Fruit fly (Drosophila melanogaster): Measurements from ENCODE around the gene glob2.

DNA sequence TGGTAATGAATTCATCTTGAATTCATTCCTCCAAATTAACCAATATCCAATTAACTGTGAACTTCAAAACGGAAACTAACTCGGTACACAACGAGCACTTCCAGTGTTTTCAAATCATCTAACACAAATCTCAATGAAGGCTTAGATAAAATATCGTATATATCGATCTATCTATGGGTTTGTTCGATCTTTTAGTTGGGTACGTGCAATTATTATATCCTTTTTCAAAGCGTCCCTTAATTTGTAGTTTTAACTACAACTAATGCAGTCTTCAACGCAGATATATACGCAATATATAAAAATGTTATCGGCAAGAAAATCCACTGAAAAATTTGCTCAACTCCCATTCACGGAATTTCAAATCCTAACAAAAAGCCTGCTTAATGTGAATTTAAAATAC is 10.8 kb downstream of the glob2 start, which contains the start of gene CG1138:
- no peak for TF ChIP-seq CG4496 (GFP tag; IDR thresholded peaks at IDR 0.05)
- TF ChIP-seq CG14655 (GFP tag; optimal IDR thresholded peaks at IDR 0.05) = no peak
- TF ChIP-seq D1 (tag; optimal IDR thresholded peaks at IDR 0.05) = no peak
- TF ChIP-seq Pif1A (GFP tag; optimal IDR thresholded peaks at IDR 0.05) = no peak
- TF ChIP-seq EcR (GFP tag; optimal IDR thresholded peaks at IDR 0.05) = no peak
- no peak for TF ChIP-seq CG8301 (tag; optimal IDR thresholded peaks at IDR 0.05)
- no peak for TF ChIP-seq Snoo (tag; optimal IDR thresholded peaks at IDR 0.05)
- no peak for TF ChIP-seq CG32121 (GFP tag; IDR thresholded peaks at IDR 0.05)
- no peak for TF ChIP-seq CG9948 (tag; optimal IDR thresholded peaks at IDR 0.05)
- TF ChIP-seq Ets98B (GFP tag; IDR thresholded peaks at IDR 0.05) = no peak
- TF ChIP-seq fd96Ca (GFP tag; IDR thresholded peaks at IDR 0.05) = no peak
- no peak for TF ChIP-seq CG17806 (tag; optimal IDR thresholded peaks at IDR 0.05)
- TF ChIP-seq CG12605 (GFP tag; IDR thresholded peaks at IDR 0.05) = no peak

Data from whole organism, pupa.